Worm (Caenorhabditis elegans) whole organism, early embryonic: Measurements from ENCODE around the gene C17H12.6.

Experiments used
- ama-1 ChIP-seq: fragments of 150-350 bp; optimal IDR thresholded peaks from 2 replicates; lab custom pipeline; 2014
- ceh-13 ChIP-seq: fragments of 200-800 bp; sonication (Bioruptor generic); optimal IDR thresholded peaks from 2 replicates; lab custom pipeline; 2018; ENCODE audit warnings: mild to moderate bottlenecking, missing genetic modification characterization, missing compliant biosample characterization
- ceh-36 ChIP-seq: sonication (generic microtip); optimal IDR thresholded peaks from 2 replicates; lab custom pipeline; 2016; ENCODE audit warnings: missing genetic modification characterization, inconsistent platforms, missing compliant biosample characterization
- ets-7 ChIP-seq: sonication (generic microtip); optimal IDR thresholded peaks from 2 replicates; lab custom pipeline; 2016; ENCODE audit warnings: missing genotype, missing genetic modification characterization, missing compliant biosample characterization
- flt-1 ChIP-seq: fragments of 200-800 bp; sonication (Bioruptor generic); IDR thresholded peaks from 2 replicates; pipeline ENCODE4 v1.3.6; 2022; ENCODE audit warnings: missing genetic modification characterization, missing compliant biosample characterization
- hmg-4 ChIP-seq: fragments of 200-800 bp; sonication (Bioruptor generic); optimal IDR thresholded peaks from 2 replicates; lab custom pipeline; 2018; ENCODE audit warnings: mild to moderate bottlenecking, missing genetic modification characterization, missing compliant biosample characterization
- sea-1 ChIP-seq: fragments of 200-800 bp; sonication (Bioruptor generic); conservative IDR thresholded peaks from 2 replicates; pipeline ENCODE4 v1.3.6; 2022; ENCODE audit warnings: missing genetic modification characterization, missing compliant biosample characterization
- tbx-11 ChIP-seq: fragments of 200-800 bp; sonication (Bioruptor generic); IDR thresholded peaks from 2 replicates; pipeline ENCODE4 v1.3.6; 2022; ENCODE audit warnings: missing genetic modification characterization, missing compliant biosample characterization
- tra-4 ChIP-seq: sonication (generic microtip); optimal IDR thresholded peaks from 2 replicates; lab custom pipeline; 2017; ENCODE audit warnings: missing genetic modification characterization, missing compliant biosample characterization

DNA sequence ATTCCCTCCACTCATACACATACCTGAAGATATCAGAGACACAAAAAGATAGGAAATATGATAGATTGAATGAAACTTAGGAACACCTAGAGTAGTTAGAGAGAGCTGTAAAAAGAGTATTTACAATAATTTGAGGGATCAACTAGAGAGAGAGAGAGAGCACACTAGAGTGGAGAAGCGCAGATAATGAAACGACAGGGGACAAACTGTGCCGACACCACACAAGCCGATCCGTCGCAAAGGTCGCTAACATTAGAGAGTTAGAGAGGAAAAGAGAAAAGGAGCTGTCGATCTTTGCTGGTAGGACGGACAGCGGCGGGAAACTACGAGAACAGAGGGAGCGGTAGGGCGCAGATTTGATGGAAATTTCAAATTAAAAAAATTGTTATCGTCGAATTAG lies 37.2 kb downstream of the C17H12.6 start, which contains the start of gene dyci-1:
- TF ChIP-seq ceh-36 (tag; lab: Kevin White, UChicago) (no peak), hmg-4 (GFP tag; lab: Kevin White, UChicago) (no peak), ceh-13 (no peak), tbx-11 (GFP tag; lab: Robert Waterston, UW) (no peak), ama-1 (lab: Kevin White, UChicago) (no peak), ets-7 (no peak), sea-1 (no peak), flt-1 (GFP tag; lab: Robert Waterston, UW) (no peak), tra-4 (tag; lab: Kevin White, UChicago) (no peak)
